Worm (Caenorhabditis elegans): ENCODE measurements around the gene fbxb-22.

Gene fbxb-22

DNA sequence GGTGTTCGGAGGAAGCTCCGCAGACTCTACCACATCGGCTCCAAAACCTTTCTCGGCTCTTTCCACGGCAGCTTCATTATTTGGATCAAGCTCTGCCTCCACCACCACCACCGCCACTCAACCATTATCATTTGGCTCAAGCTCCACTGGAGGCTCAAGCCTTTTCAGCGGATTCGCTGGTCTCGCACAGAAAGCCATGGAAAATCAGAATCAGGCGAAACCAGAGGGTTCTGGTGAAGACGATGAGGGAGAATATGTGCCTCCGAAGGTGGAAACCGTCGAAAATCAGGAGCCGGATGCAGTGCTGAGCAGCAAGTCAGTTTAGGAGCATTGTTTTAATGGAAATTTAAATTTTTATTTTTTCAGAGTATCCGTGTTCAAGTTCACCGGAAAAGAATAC lies 33.5 kb upstream of the fbxb-22 start:
- TF ChIP-seq ets-7 (tag; optimal IDR thresholded peaks at IDR 0.05) (no peak), B0310.2 (tag; optimal IDR thresholded peaks at IDR 0.05) (peak; percentile 9), hmbx-1 (tag; optimal IDR thresholded peaks at IDR 0.05) (no peak), hmg-4 (GFP tag; optimal IDR thresholded peaks at IDR 0.05) (peak; percentile 16), tbx-11 (GFP tag; IDR thresholded peaks at IDR 0.05) (no peak), F13C5.2 (tag; optimal IDR thresholded peaks at IDR 0.05) (no peak), pes-1 (GFP tag; IDR thresholded peaks at IDR 0.05) (peak; percentile 39; the same call in 1 of the 2 replicates), tbx-37 (GFP tag; conservative IDR thresholded peaks at IDR 0.05) (no peak)

DNA sequence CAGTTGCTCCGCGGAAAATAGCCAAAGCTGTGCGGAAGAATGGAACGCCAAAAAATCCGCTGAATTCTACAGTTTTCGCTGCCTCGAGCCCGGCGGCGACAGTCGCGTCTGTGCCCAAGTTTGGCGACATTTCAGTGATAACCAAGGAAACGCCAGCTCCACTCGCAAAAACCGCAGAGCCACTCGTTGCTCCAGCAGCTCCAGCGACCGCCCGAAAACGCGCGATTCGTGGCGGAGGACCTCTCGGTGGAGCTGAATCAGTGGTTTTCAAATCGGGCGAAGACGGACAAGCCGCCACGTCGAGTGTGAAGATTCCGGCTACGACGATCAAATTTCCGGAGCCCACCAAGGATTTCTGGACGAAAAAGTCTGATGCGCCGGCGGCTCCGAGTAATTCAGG lies 32.7 kb upstream of the fbxb-22 start:
- TF ChIP-seq F13C5.2 (tag; optimal IDR thresholded peaks at IDR 0.05) (no peak), hnd-1 (tag; optimal IDR thresholded peaks at IDR 0.05) (no peak), ceh-13 (GFP tag; optimal IDR thresholded peaks at IDR 0.05) (no peak), hmg-4 (GFP tag; optimal IDR thresholded peaks at IDR 0.05) (no peak), sea-1 (GFP tag; conservative IDR thresholded peaks at IDR 0.05) (no peak), ets-7 (tag; optimal IDR thresholded peaks at IDR 0.05) (no peak), B0310.2 (tag; optimal IDR thresholded peaks at IDR 0.05) (no peak), scrt-1 (GFP tag; IDR thresholded peaks at IDR 0.05) (no peak), tbx-37 (GFP tag; conservative IDR thresholded peaks at IDR 0.05) (no peak), tra-4 (tag; optimal IDR thresholded peaks at IDR 0.05) (no peak), ama-1 (optimal IDR thresholded peaks at IDR 0.05) (no peak), aly-1 (tag; optimal IDR thresholded peaks at IDR 0.05) (no peak), hmbx-1 (tag; optimal IDR thresholded peaks at IDR 0.05) (no peak), ceh-36 (tag; optimal IDR thresholded peaks at IDR 0.05) (no peak), flt-1 (GFP tag; IDR thresholded peaks at IDR 0.05) (no peak), tbx-11 (GFP tag; IDR thresholded peaks at IDR 0.05) (no peak), pes-1 (GFP tag; IDR thresholded peaks at IDR 0.05) (no peak)

DNA sequence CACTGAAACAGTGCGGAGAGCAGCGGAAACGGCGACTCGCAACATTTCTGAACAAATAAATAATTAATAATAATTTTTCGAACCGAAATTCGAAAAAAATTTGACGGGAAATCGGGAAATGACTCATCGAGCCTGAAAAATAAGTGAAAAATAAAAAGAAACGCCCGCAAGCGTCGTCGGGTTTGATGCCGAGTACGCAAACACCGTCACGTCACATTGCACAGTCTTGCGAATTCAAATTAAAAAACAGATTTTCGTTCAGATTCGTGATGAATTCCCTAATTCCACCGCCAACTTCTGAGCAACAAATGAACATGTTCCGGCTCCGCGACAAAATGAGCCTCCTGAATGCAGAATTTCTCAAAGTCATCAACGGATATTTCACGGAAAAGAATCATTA lies 32.1 kb upstream of the fbxb-22 start, which contains the start of the genes ndab-1 and npp-16:
Gene ndab-1 (minus strand): TSS at position 47 of the 400 bp plus-strand sequence.
Gene npp-16 (plus strand): TSS at position 263 of the 400 bp plus-strand sequence.
- TF ChIP-seq tbx-37 (GFP tag; conservative IDR thresholded peaks at IDR 0.05) = no peak
- no peak for TF ChIP-seq hnd-1 (tag; optimal IDR thresholded peaks at IDR 0.05)
- TF ChIP-seq tra-4 (tag; optimal IDR thresholded peaks at IDR 0.05) = no peak
- no peak for TF ChIP-seq ama-1 (optimal IDR thresholded peaks at IDR 0.05)
- no peak for TF ChIP-seq aly-1 (tag; optimal IDR thresholded peaks at IDR 0.05)
- TF ChIP-seq flt-1 (GFP tag; IDR thresholded peaks at IDR 0.05) = 0 out of 2 replicates have a peak, but pooled peaks have one; percentile 3
- TF ChIP-seq pes-1 (GFP tag; IDR thresholded peaks at IDR 0.05) = 0 out of 2 replicates have a peak, but pooled peaks have one; percentile 16
- peak; percentile 48 for TF ChIP-seq F13C5.2 (tag; optimal IDR thresholded peaks at IDR 0.05)

DNA sequence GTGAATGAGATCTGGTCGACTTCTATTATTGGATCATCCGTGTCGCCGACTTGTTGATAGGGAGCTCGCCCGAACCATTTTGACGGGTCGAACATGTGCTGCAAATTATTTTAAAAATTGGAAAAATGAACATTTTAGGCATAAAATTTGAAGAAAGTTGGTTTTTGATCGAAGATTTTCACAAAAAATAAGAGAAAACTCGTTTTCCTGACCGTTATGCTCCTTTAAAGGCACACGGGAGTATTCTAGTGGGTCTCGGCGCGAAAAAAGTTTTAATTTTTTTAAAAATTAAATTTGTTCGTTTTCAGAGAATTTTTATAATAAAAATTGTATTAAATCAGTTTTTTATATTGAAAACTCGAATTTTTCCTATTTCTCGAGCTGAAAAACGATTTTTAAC lies 30.7 kb upstream of the fbxb-22 start, which contains the start of gene Y56A3A.16:
Gene Y56A3A.16 (minus strand): TSS at position 101 of the 400 bp plus-strand sequence.
- TF ChIP-seq pes-1 (GFP tag; IDR thresholded peaks at IDR 0.05) (no peak), tra-4 (tag; optimal IDR thresholded peaks at IDR 0.05) (no peak), hmbx-1 (tag; optimal IDR thresholded peaks at IDR 0.05) (no peak), ceh-13 (GFP tag; optimal IDR thresholded peaks at IDR 0.05) (no peak), ceh-36 (tag; optimal IDR thresholded peaks at IDR 0.05) (no peak), aly-1 (tag; optimal IDR thresholded peaks at IDR 0.05) (no peak), tbx-37 (GFP tag; conservative IDR thresholded peaks at IDR 0.05) (no peak), scrt-1 (GFP tag; IDR thresholded peaks at IDR 0.05) (no peak), B0310.2 (tag; optimal IDR thresholded peaks at IDR 0.05) (no peak), ets-7 (tag; optimal IDR thresholded peaks at IDR 0.05) (no peak), hnd-1 (tag; optimal IDR thresholded peaks at IDR 0.05) (no peak), F13C5.2 (tag; optimal IDR thresholded peaks at IDR 0.05) (no peak), sea-1 (GFP tag; conservative IDR thresholded peaks at IDR 0.05) (no peak), hmg-4 (GFP tag; optimal IDR thresholded peaks at IDR 0.05) (no peak), tbx-11 (GFP tag; IDR thresholded peaks at IDR 0.05) (no peak), flt-1 (GFP tag; IDR thresholded peaks at IDR 0.05) (no peak), ama-1 (optimal IDR thresholded peaks at IDR 0.05) (no peak)

DNA sequence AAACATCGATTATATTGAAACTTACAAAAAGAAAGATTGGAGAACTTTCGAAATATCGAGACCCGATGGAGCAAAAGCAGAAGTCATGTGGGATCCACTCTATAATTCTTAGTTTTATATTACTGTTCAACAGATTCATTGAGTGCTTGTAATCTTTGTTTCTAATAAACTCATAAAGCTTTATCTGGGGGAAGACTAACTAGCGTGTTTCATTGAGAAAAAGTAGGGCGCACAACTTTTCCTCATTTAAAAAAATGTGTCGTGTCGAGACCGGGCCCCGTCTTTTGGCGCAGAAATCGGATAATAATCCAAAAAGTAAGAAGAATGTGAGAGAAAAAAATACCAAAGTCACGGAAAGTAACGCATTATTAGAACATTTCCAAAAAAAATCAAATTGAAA lies 26.2 kb upstream of the fbxb-22 start, which contains the start of gene faah-4:
Gene faah-4 (minus strand): TSS at position 101 of the 400 bp plus-strand sequence.
- TF ChIP-seq hmg-4 (GFP tag; optimal IDR thresholded peaks at IDR 0.05) = no peak
- no peak for TF ChIP-seq hmbx-1 (tag; optimal IDR thresholded peaks at IDR 0.05)
- no peak for TF ChIP-seq tbx-37 (GFP tag; conservative IDR thresholded peaks at IDR 0.05)
- no peak for TF ChIP-seq ama-1 (optimal IDR thresholded peaks at IDR 0.05)
- no peak for TF ChIP-seq ceh-13 (GFP tag; optimal IDR thresholded peaks at IDR 0.05)
- no peak for TF ChIP-seq B0310.2 (tag; optimal IDR thresholded peaks at IDR 0.05)
- TF ChIP-seq tbx-11 (GFP tag; IDR thresholded peaks at IDR 0.05) = no peak

DNA sequence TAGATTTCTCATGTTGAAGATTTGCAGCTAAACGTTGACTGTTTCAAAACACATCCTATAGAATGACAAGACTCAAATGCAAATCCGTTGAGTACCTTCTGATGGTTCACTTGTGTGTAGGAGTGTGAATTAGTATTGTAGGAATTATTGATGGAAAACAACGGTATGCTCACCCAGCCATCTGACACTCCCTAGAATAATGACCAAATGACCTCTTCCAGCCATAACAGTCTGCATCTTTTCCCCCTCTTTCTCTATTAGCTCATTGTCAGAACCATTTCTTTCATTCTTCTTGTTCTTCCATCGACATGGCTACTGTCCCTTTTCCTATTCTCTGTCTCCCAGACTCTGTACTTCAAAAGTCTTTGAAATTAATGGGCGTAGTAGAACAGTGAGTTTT lies 25.1 kb upstream of the fbxb-22 start, which contains the start of gene fbxb-24:
Gene fbxb-24 (plus strand): TSS at position 301 of the 400 bp plus-strand sequence.
- TF ChIP-seq flt-1 (GFP tag; IDR thresholded peaks at IDR 0.05) (no peak), tbx-11 (GFP tag; IDR thresholded peaks at IDR 0.05) (no peak), ceh-36 (tag; optimal IDR thresholded peaks at IDR 0.05) (no peak), hnd-1 (tag; optimal IDR thresholded peaks at IDR 0.05) (no peak), pes-1 (GFP tag; IDR thresholded peaks at IDR 0.05) (no peak), tra-4 (tag; optimal IDR thresholded peaks at IDR 0.05) (no peak), ama-1 (optimal IDR thresholded peaks at IDR 0.05) (no peak), scrt-1 (GFP tag; IDR thresholded peaks at IDR 0.05) (no peak), B0310.2 (tag; optimal IDR thresholded peaks at IDR 0.05) (no peak), aly-1 (tag; optimal IDR thresholded peaks at IDR 0.05) (no peak), F13C5.2 (tag; optimal IDR thresholded peaks at IDR 0.05) (no peak), hmg-4 (GFP tag; optimal IDR thresholded peaks at IDR 0.05) (no peak), ceh-13 (GFP tag; optimal IDR thresholded peaks at IDR 0.05) (no peak), tbx-37 (GFP tag; conservative IDR thresholded peaks at IDR 0.05) (no peak), hmbx-1 (tag; optimal IDR thresholded peaks at IDR 0.05) (no peak), sea-1 (GFP tag; conservative IDR thresholded peaks at IDR 0.05) (no peak), ets-7 (tag; optimal IDR thresholded peaks at IDR 0.05) (no peak)

DNA sequence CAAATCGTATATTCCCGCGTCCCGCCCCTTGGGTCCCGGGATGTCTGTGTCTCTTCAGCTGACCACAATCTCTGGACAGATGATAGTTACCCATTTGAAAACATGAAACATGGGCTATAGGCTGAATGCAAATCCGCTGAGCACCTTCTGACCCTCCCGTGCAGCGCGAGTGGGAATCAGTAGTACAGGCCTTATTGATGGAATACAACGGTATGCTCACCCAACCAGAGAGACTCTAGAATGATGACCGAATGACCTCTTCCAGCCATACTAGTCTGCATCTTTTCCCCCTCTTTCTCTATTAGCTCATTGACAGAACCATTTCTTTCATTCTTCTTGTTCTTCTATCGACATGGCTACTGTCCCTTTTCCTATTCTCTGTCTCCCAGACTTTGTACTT lies 23.6 kb upstream of the fbxb-22 start, which contains the start of gene sdz-33:
Gene sdz-33 (plus strand): TSS at position 301 of the 400 bp plus-strand sequence.
- TF ChIP-seq ceh-36 (tag; optimal IDR thresholded peaks at IDR 0.05) (no peak), B0310.2 (tag; optimal IDR thresholded peaks at IDR 0.05) (no peak), flt-1 (GFP tag; IDR thresholded peaks at IDR 0.05) (no peak), hnd-1 (tag; optimal IDR thresholded peaks at IDR 0.05) (no peak), pes-1 (GFP tag; IDR thresholded peaks at IDR 0.05) (no peak)
